Worm (Caenorhabditis elegans): ENCODE measurements around the gene T25B2.2.

DNA sequence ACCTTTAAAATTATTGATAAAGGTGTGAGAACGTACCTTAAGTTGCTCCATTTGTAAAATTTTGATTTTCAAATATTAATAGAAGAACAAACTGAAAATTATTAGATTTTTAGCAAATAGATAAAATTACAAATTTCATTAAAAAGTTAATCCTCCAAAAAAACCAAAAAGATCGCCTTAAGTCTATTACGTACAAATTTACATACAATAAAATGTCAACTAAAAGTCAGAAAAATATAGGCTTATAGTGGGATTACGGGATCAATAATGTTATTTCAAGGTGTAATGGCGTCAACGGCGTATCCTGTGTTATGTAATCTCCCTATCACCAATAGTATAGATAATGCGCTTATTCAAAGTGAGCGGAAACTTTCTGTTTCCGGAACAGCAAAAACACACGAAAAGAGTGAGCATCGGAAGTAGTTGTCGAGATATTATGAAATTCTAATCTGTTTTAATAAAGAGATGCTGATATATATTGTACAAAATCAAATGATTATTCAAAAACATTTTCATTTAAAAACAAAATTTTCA lies 24.8 kb downstream of the T25B2.2 start, which contains the start of gene ceh-54:
- TF ChIP-seq flt-1 (GFP tag; IDR thresholded peaks at IDR 0.05) (no peak), klf-2 (GFP tag; conservative IDR thresholded peaks at IDR 0.05) (no peak), ztf-23 (GFP tag; IDR thresholded peaks at IDR 0.05) (no peak), ref-1 (GFP tag; conservative IDR thresholded peaks at IDR 0.05) (no peak), cog-1 (tag; optimal IDR thresholded peaks at IDR 0.05) (no peak)
